Fruit fly (Drosophila melanogaster) whole organism, prepupa: ENCODE data around the gene Med.

ENCODE experiments used
- Blimp-1 ChIP-seq: fragments of 200-800 bp; sonication (Bioruptor generic); optimal IDR thresholded peaks from 3 replicates; lab custom pipeline; 2017; ENCODE audit warnings: missing biosample characterization, missing genetic modification characterization, mild to moderate bottlenecking, moderate library complexity, missing genetic modification reagents
- CG10631 ChIP-seq: fragments of 200-800 bp; sonication (Bioruptor generic); optimal IDR thresholded peaks from 2 replicates; lab custom pipeline; 2016; ENCODE audit warnings: missing biosample characterization, missing genetic modification characterization
- CG11294 ChIP-seq: fragments of 200-800 bp; sonication (Bioruptor generic); IDR thresholded peaks from 2 replicates; pipeline ENCODE4 v1.3.6; 2022; ENCODE audit warnings: missing biosample characterization, missing genetic modification characterization
- CG11902 ChIP-seq: fragments of 200-800 bp; sonication (Bioruptor generic); optimal IDR thresholded peaks from 3 replicates; lab custom pipeline; 2016; ENCODE audit warnings: missing biosample characterization, missing genetic modification characterization
- CG15336 ChIP-seq: fragments of 200-800 bp; sonication (Bioruptor generic); IDR thresholded peaks from 2 replicates; pipeline ENCODE4 v1.3.6; 2022; ENCODE audit warnings: missing biosample characterization, missing genetic modification characterization
- CG31627 ChIP-seq: fragments of 200-800 bp; sonication (Bioruptor generic); optimal IDR thresholded peaks from 3 replicates; lab custom pipeline; 2016; ENCODE audit warnings: missing biosample characterization, missing genetic modification characterization
- CG32006 ChIP-seq: fragments of 200-800 bp; sonication (Bioruptor generic); optimal IDR thresholded peaks from 3 replicates; lab custom pipeline; 2017; ENCODE audit warnings: missing biosample characterization, mild to moderate bottlenecking, missing genetic modification characterization
- CG34406 ChIP-seq: fragments of 200-800 bp; sonication (Bioruptor generic); optimal IDR thresholded peaks from 3 replicates; lab custom pipeline; 2016; ENCODE audit warnings: missing biosample characterization, missing genetic modification characterization
- CG3919 ChIP-seq: fragments of 200-800 bp; sonication (Bioruptor generic); optimal IDR thresholded peaks from 3 replicates; lab custom pipeline; 2016; ENCODE audit warnings: missing biosample characterization, missing genetic modification characterization
- CG6163 ChIP-seq: fragments of 200-800 bp; sonication (Bioruptor generic); IDR thresholded peaks from 3 replicates; pipeline ENCODE4 v1.3.6; 2022; ENCODE audit warnings: missing biosample characterization, missing genetic modification characterization
- CG6276 ChIP-seq: fragments of 200-800 bp; sonication (Bioruptor generic); optimal IDR thresholded peaks from 2 replicates; lab custom pipeline; 2017; ENCODE audit warnings: missing biosample characterization, mild to moderate bottlenecking, missing genetic modification characterization
- CG6808 ChIP-seq: fragments of 200-800 bp; sonication (Bioruptor generic); optimal IDR thresholded peaks from 3 replicates; lab custom pipeline; 2017; ENCODE audit warnings: missing biosample characterization, missing genetic modification characterization, mild to moderate bottlenecking, moderate library complexity, missing genetic modification reagents
- CG6854 ChIP-seq: fragments of 200-800 bp; sonication (Bioruptor generic); optimal IDR thresholded peaks from 2 replicates; lab custom pipeline; 2017; ENCODE audit warnings: missing biosample characterization, mild to moderate bottlenecking, missing genetic modification characterization
- CG8319 ChIP-seq: fragments of 200-800 bp; sonication (Bioruptor generic); optimal IDR thresholded peaks from 3 replicates; lab custom pipeline; 2016; ENCODE audit warnings: missing biosample characterization, missing genetic modification characterization
- CG8632 ChIP-seq: fragments of 200-800 bp; sonication (Bioruptor generic); optimal IDR thresholded peaks from 3 replicates; lab custom pipeline; 2016; ENCODE audit warnings: missing biosample characterization, missing genetic modification characterization
- Eip93F ChIP-seq: fragments of 200-800 bp; sonication (Bioruptor generic); optimal IDR thresholded peaks from 2 replicates; lab custom pipeline; 2016; ENCODE audit warnings: missing biosample characterization, mild to moderate bottlenecking, missing genetic modification characterization
- Ets21C ChIP-seq: fragments of 200-800 bp; sonication (Bioruptor generic); optimal IDR thresholded peaks from 3 replicates; lab custom pipeline; 2016; ENCODE audit warnings: missing biosample characterization, missing genetic modification characterization
- Ets96B ChIP-seq: fragments of 200-800 bp; optimal IDR thresholded peaks from 2 replicates; lab custom pipeline; 2019; ENCODE audit warnings: missing biosample characterization, mild to moderate bottlenecking, missing genetic modification characterization, moderate library complexity
- Lpt ChIP-seq: fragments of 200-800 bp; sonication (Bioruptor generic); optimal IDR thresholded peaks from 3 replicates; lab custom pipeline; 2016; ENCODE audit warnings: missing biosample characterization, missing genetic modification characterization
- OdsH ChIP-seq: fragments of 200-800 bp; sonication (Bioruptor generic); optimal IDR thresholded peaks from 3 replicates; lab custom pipeline; 2016; ENCODE audit warnings: missing biosample characterization, missing genetic modification characterization
- Smox ChIP-seq: fragments of 200-800 bp; sonication (Bioruptor generic); optimal IDR thresholded peaks from 3 replicates; lab custom pipeline; 2016; ENCODE audit warnings: missing biosample characterization, missing genetic modification characterization
- Sox15 ChIP-seq: fragments of 200-800 bp; sonication (Bioruptor generic); optimal IDR thresholded peaks from 3 replicates; lab custom pipeline; 2016; ENCODE audit warnings: missing biosample characterization, missing genetic modification characterization
- achi ChIP-seq: fragments of 200-800 bp; sonication (Bioruptor generic); optimal IDR thresholded peaks from 3 replicates; lab custom pipeline; 2016; ENCODE audit warnings: missing biosample characterization, missing genetic modification characterization
- acj6 ChIP-seq: fragments of 200-800 bp; sonication (Bioruptor generic); optimal IDR thresholded peaks from 3 replicates; lab custom pipeline; 2016; ENCODE audit warnings: missing biosample characterization, missing genetic modification characterization
- dsx ChIP-seq: fragments of 200-800 bp; optimal IDR thresholded peaks from 3 replicates; lab custom pipeline; 2019; ENCODE audit warnings: missing biosample characterization, mild to moderate bottlenecking, missing genetic modification characterization, moderate library complexity; ENCODE audit not compliant: poor library complexity, severe bottlenecking
- eg ChIP-seq: fragments of 200-800 bp; sonication (Bioruptor generic); IDR thresholded peaks from 3 replicates; pipeline ENCODE4 v1.3.6; 2022; ENCODE audit warnings: missing biosample characterization, missing genetic modification characterization
- esn ChIP-seq: fragments of 200-800 bp; sonication (Bioruptor generic); optimal IDR thresholded peaks from 2 replicates; lab custom pipeline; 2016; ENCODE audit warnings: missing biosample characterization, mild to moderate bottlenecking, missing genetic modification characterization, moderate library complexity
- fd59A ChIP-seq: fragments of 200-800 bp; sonication (Bioruptor generic); optimal IDR thresholded peaks from 2 replicates; lab custom pipeline; 2017; ENCODE audit warnings: missing biosample characterization, mild to moderate bottlenecking, missing genetic modification characterization, missing genetic modification reagents
- fkh ChIP-seq: fragments of 200-800 bp; sonication (Bioruptor generic); optimal IDR thresholded peaks from 3 replicates; lab custom pipeline; 2017; ENCODE audit warnings: missing biosample characterization, mild to moderate bottlenecking, missing genetic modification characterization, moderate library complexity
- lz ChIP-seq: fragments of 200-800 bp; sonication (Bioruptor generic); optimal IDR thresholded peaks from 3 replicates; lab custom pipeline; 2016; ENCODE audit warnings: missing biosample characterization, missing genetic modification characterization
- net ChIP-seq: fragments of 200-800 bp; sonication (Bioruptor generic); optimal IDR thresholded peaks from 3 replicates; lab custom pipeline; 2016; ENCODE audit warnings: missing biosample characterization, missing genetic modification characterization
- ss ChIP-seq, 2 experiments: fragments of 200-800 bp; sonication (Bioruptor generic); optimal IDR thresholded peaks; 2 replicates in 1 of 2; 3 replicates in 1 of 2; lab custom pipeline; 2017 to 2018; ENCODE audit warnings: mild to moderate bottlenecking in 2 of 2, missing biosample characterization in 2 of 2, missing genetic modification characterization in 2 of 2, moderate library complexity in 1 of 2
- svp ChIP-seq: fragments of 200-800 bp; sonication (Bioruptor generic); peaks from one replicate; lab custom pipeline; 2016; ENCODE audit warnings: missing biosample characterization, missing genetic modification characterization
- topi ChIP-seq: fragments of 200-800 bp; sonication (Bioruptor generic); optimal IDR thresholded peaks from 3 replicates; lab custom pipeline; 2016; ENCODE audit warnings: missing biosample characterization, missing genetic modification characterization
- vri ChIP-seq: fragments of 200-800 bp; sonication (Bioruptor generic); optimal IDR thresholded peaks from 3 replicates; lab custom pipeline; 2016; ENCODE audit warnings: missing biosample characterization, mild to moderate bottlenecking, missing genetic modification characterization

Med gene

DNA sequence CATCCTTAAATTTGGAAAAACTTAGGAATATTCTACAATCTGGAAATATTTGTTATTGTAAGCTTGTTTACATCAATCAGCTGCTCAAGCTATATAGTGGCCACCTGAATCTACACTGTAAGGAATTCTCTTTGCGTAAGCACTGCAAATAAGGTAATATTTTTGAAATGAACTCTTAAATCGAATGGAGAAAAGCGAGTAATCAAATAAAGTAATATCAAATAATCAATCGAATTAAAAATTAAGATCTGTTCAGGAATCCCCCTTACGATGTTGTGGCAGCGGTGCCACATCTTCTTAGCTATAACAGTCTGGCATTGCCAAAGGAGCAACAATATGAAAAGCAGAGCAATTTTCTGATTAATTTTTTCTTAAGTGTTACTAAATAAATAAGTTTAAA lies 5.2 kb downstream of the Med start, which contains the start of the genes Mnat9 and CG1792 (continued):
- peak; percentile 98 for TF ChIP-seq achi (GFP tag; lab: Kevin White, UChicago)
- TF ChIP-seq CG8632 (GFP tag; lab: Kevin White, UChicago), result peak; percentile 98
- TF ChIP-seq Ets21C, result peak; percentile 99
- TF ChIP-seq CG11294 (GFP tag; lab: Robert Waterston, UW), result peak; percentile 99
- peak; percentile 97 for TF ChIP-seq Eip93F (GFP tag; lab: Kevin White, UChicago)
- peak; percentile 99 for TF ChIP-seq CG32006 (GFP tag; lab: Kevin White, UChicago)
- TF ChIP-seq Blimp-1 (GFP tag; lab: Kevin White, UChicago), result peak; percentile 89
- TF ChIP-seq esn (GFP tag; lab: Kevin White, UChicago), result peak; percentile 99
- TF ChIP-seq CG10631 (GFP tag; lab: Kevin White, UChicago), result peak; percentile 99
- peak; percentile 99 for TF ChIP-seq Sox15 (GFP tag; lab: Kevin White, UChicago)
- TF ChIP-seq CG15336 (GFP tag; lab: Robert Waterston, UW), result peak; percentile 98
- peak; percentile 95 for TF ChIP-seq fkh (GFP tag; lab: Kevin White, UChicago)
- peak; percentile 99 for TF ChIP-seq CG3919 (GFP tag; lab: Kevin White, UChicago)

DNA sequence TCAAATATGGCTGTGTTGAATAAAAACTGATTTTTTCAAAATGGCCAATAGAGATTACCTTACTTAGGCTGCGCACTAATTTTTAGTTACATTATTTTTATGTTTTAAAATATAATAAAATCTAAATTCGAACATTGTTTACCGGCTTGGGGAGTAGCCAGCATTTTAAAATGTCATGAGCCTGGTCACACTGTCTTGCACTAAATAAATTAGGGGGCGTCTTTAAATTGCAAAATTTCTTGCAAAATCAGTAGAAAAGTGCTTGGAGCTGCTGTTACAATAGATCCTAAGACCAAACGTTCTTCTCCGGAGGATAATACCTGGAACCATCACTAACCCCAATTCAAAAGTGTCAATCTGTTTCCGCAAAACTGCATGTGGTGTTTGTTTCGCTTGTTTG lies 7.0 kb downstream of the Med start, which contains the start of gene pasha:
Gene pasha (plus strand): TSS at position 177 of the 400 bp plus-strand sequence.
- TF ChIP-seq Sox15 (GFP tag; lab: Kevin White, UChicago) (no peak), fkh (GFP tag; lab: Kevin White, UChicago) (peak; percentile 44), dsx (GFP tag; lab: Kevin White, UChicago) (peak; percentile 13)

DNA sequence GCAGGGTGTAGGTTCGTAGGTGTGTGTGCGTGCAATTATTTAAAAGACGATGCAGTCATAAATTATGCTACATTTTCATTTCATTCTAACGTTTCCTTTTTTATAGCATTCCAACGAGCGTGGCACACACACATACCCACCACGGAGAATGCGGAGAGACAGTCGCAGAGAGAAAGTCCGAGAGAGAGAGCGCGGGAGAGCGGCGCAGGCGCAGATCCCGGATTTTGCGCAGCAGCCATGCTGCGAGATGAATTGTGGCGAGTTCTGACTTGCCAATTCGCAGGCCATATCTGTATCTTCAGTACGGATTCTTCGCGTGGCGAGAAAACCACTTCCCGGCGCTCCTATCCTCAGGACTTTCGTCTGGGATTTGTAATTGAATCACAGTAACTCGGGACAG lies 11.0 kb downstream of the Med start, which contains the start of gene kek6:
Gene kek6 (plus strand): TSS at position 323 of the 400 bp plus-strand sequence.
- no peak for TF ChIP-seq fd59A (GFP tag; lab: Kevin White, UChicago)
- TF ChIP-seq net (GFP tag; lab: Kevin White, UChicago), result no peak
- no peak for TF ChIP-seq acj6
- no peak for TF ChIP-seq CG34406 (GFP tag; lab: Kevin White, UChicago)
- TF ChIP-seq CG6276, result no peak
- no peak for TF ChIP-seq CG6163
- TF ChIP-seq CG31627 (GFP tag; lab: Kevin White, UChicago), result no peak
- TF ChIP-seq CG8319 (GFP tag; lab: Kevin White, UChicago), result no peak
- TF ChIP-seq CG11902 (GFP tag; lab: Kevin White, UChicago), result no peak
- no peak for TF ChIP-seq Smox (GFP tag; lab: Kevin White, UChicago)
- no peak for TF ChIP-seq Ets96B
- no peak for TF ChIP-seq vri (GFP tag; lab: Kevin White, UChicago)

DNA sequence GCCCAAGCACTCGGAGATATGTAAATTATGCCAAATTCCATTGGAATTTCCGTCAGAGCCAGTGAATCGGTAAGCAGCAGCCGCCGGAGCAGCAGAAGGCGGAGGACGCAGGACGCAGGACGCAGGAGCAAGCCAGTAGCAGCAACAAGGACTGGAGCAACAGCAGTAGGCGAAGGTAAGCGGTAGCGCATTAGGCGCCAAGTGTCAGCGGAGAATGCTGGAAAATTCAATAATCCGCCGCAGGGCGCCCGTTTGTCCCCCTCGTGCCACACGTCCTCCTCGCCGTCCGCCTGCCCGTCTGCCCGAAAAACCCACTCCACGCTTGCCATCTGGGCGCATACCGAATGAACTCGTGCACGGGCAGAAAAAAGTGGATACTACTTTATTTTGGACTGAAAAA lies 11.8 kb downstream of the Med start:
- TF ChIP-seq eg (GFP tag; lab: Robert Waterston, UW), result no peak
- no peak for TF ChIP-seq OdsH (GFP tag; lab: Kevin White, UChicago)
- TF ChIP-seq Ets96B, result no peak
- no peak for TF ChIP-seq lz (GFP tag; lab: Kevin White, UChicago)

DNA sequence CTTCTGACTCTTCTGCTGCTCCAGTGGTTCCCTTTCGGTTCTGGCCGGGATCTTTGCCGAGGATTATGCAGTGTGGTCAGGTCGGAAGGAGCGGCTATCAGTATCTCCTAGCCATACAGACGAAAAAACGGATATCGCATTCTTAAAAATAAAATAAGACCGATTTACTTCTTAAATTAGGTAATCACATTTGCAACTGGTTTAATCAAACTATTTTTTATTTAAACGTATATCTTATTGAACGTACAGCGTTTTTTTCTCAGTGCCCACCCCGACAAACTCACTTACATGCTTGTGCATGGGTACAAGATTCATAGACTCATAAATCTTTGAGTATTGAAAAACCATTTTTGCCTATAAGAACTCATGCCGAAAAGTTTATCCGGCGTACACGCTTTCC lies 15.4 kb downstream of the Med start:
- TF ChIP-seq Lpt (GFP tag; lab: Kevin White, UChicago) (no peak), CG6854 (GFP tag; lab: Kevin White, UChicago) (no peak), svp (GFP tag; lab: Kevin White, UChicago) (no peak), CG6163 (no peak), topi (no peak), CG6808 (GFP tag; lab: Kevin White, UChicago) (no peak), CG8632 (GFP tag; lab: Kevin White, UChicago) (no peak), ss (GFP tag; optimal IDR thresholded peaks at IDR 0.05; lab: Kevin White, UChicago) (no peak), fkh (GFP tag; lab: Kevin White, UChicago) (no peak), CG32006 (GFP tag; lab: Kevin White, UChicago) (no peak), CG10631 (GFP tag; lab: Kevin White, UChicago) (no peak)
